Worm (Caenorhabditis elegans): ENCODE data around the gene F36H5.8.

F36H5.8 gene

DNA sequence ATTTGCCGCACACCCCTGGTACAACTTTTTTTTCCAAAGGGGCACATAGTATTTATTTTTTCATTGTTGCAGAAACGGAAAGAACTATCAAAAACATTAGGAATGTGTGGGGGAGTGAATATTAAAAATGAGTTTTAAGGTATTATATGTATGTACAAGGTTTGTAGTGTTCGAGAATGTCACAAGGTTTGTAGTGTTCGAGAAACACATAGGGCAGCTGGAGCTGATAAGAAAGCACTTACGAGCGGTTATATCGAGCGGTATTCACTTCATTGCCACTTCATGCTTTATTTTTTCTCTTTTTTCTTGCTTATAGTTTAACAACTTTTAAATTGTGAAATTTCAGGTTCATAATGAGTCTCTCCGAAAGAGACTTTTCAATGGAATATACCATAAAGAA, 17.0 kb upstream of the F36H5.8 start:
- TF ChIP-seq fos-1 (tag; optimal IDR thresholded peaks at IDR 0.05), result peak; percentile 34

DNA sequence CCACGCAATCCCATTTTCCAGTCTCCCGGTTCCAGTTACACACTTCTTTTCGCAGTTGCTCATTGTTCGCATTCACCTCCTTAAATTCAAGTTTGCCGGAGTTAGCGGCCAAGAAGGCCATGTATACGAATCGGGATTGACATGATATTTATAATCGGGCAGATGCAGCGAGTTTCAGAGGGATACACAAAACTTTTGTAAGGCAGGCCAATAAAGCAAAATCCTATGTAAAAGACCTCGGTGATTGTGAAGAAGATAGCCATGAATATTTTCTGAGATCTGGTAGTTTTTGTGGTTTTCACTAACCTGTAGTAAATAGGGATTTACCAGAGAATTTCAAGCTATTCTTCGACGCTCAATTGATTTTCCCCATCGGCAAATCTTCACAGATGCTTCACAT, 16.2 kb upstream of the F36H5.8 start:
- TF ChIP-seq sma-9 (GFP tag; optimal IDR thresholded peaks at IDR 0.05) (no peak), sma-9 (tag; optimal IDR thresholded peaks at IDR 0.05) (no peak), nhr-237 (tag; optimal IDR thresholded peaks at IDR 0.05) (no peak), gmeb-1 (tag; optimal IDR thresholded peaks at IDR 0.05) (no peak), crh-2 (tag; optimal IDR thresholded peaks at IDR 0.05) (no peak)

- TF ChIP-seq F13H6.1 (tag; optimal IDR thresholded peaks at IDR 0.05), result no peak
- TF ChIP-seq mdl-1 (tag; optimal IDR thresholded peaks at IDR 0.05), result no peak
- no peak for TF ChIP-seq nhr-10 (tag; optimal IDR thresholded peaks at IDR 0.05)
- TF ChIP-seq blmp-1 (tag; optimal IDR thresholded peaks at IDR 0.05; ENCODE audit: insufficient read depth), result no peak
- TF ChIP-seq sem-4 (tag; optimal IDR thresholded peaks at IDR 0.05), result no peak
- no peak for TF ChIP-seq nhr-21 (tag; optimal IDR thresholded peaks at IDR 0.05)
- no peak for TF ChIP-seq mbf-1 (tag; optimal IDR thresholded peaks at IDR 0.05)
- no peak for TF ChIP-seq gmeb-1 (tag; optimal IDR thresholded peaks at IDR 0.05)
- TF ChIP-seq nhr-11 (tag; optimal IDR thresholded peaks at IDR 0.05), result no peak
- no peak for TF ChIP-seq ceh-16 (tag; optimal IDR thresholded peaks at IDR 0.05)
- TF ChIP-seq aly-2 (tag; optimal IDR thresholded peaks at IDR 0.05), result no peak
- no peak for TF ChIP-seq lsy-2 (tag; optimal IDR thresholded peaks at IDR 0.05)
- TF ChIP-seq elt-3 (tag; optimal IDR thresholded peaks at IDR 0.05), result no peak
Measured at ce11 chrII:1763072-1763471, 12.6 kb upstream of the F36H5.8 start, which contains the start of gene math-28. Gene math-28 (plus strand): TSS chrII:1763372.

DNA sequence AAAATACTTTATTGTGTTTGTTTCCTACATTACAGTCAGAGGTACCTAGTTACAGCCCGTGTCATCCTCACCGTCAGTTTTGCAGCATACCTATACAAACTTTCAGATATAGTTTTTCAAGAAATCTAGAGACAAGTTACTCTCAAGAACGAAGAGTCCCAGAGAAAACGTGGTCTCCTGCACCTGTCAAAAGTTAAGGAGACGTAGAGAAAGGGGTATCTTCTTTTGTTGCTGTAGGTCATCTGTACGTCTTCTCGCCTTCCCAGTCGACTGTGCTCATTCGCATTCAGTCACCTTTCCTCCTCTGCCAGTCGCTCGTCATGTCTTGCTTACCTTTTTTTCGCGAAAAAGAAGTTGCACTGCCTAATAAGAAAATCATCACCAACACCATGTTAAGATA, 11.1 kb upstream of the F36H5.8 start, which contains the start of gene F36H5.4:
F36H5.4 (plus strand) TSS at position 301 of the 400 bp plus-strand sequence.
- TF ChIP-seq nhr-12 (tag; optimal IDR thresholded peaks at IDR 0.05), result no peak
- TF ChIP-seq F13H6.1 (tag; optimal IDR thresholded peaks at IDR 0.05), result no peak
- no peak for TF ChIP-seq unc-62 (GFP tag; optimal IDR thresholded peaks at IDR 0.05)
- no peak for TF ChIP-seq nhr-21 (tag; optimal IDR thresholded peaks at IDR 0.05)
- no peak for TF ChIP-seq ztf-4 (tag; optimal IDR thresholded peaks at IDR 0.05)
- no peak for TF ChIP-seq sma-9 (GFP tag; optimal IDR thresholded peaks at IDR 0.05)
- TF ChIP-seq sma-9 (tag; optimal IDR thresholded peaks at IDR 0.05), result no peak
- TF ChIP-seq egl-27 (tag; optimal IDR thresholded peaks at IDR 0.05), result no peak
- TF ChIP-seq lin-13 (GFP tag; optimal IDR thresholded peaks at IDR 0.05), result no peak
- no peak for TF ChIP-seq sem-4 (tag; optimal IDR thresholded peaks at IDR 0.05)
- TF ChIP-seq ZK546.5 (tag; optimal IDR thresholded peaks at IDR 0.05), result no peak
- TF ChIP-seq mbf-1 (tag; optimal IDR thresholded peaks at IDR 0.05), result no peak
- TF ChIP-seq ceh-16 (tag; optimal IDR thresholded peaks at IDR 0.05), result no peak
- TF ChIP-seq mdl-1 (tag; optimal IDR thresholded peaks at IDR 0.05), result no peak
- TF ChIP-seq nhr-6 (tag; optimal IDR thresholded peaks at IDR 0.05), result no peak
- no peak for TF ChIP-seq unc-39 (tag; optimal IDR thresholded peaks at IDR 0.05)
- TF ChIP-seq elt-3 (tag; optimal IDR thresholded peaks at IDR 0.05), result no peak
- TF ChIP-seq snpc-4 (tag; optimal IDR thresholded peaks at IDR 0.05), result no peak
- no peak for TF ChIP-seq elt-1 (tag; optimal IDR thresholded peaks at IDR 0.05)
- TF ChIP-seq sma-3 (GFP tag; optimal IDR thresholded peaks at IDR 0.05), result no peak

- TF ChIP-seq egl-27 (tag; optimal IDR thresholded peaks at IDR 0.05), result no peak
- no peak for TF ChIP-seq lin-13 (GFP tag; optimal IDR thresholded peaks at IDR 0.05)
- TF ChIP-seq nhr-77 (tag; optimal IDR thresholded peaks at IDR 0.05), result no peak
- no peak for TF ChIP-seq fos-1 (tag; optimal IDR thresholded peaks at IDR 0.05)
- no peak for TF ChIP-seq mdl-1 (tag; optimal IDR thresholded peaks at IDR 0.05)
- TF ChIP-seq sem-4 (tag; optimal IDR thresholded peaks at IDR 0.05), result no peak
- no peak for TF ChIP-seq mbf-1 (tag; optimal IDR thresholded peaks at IDR 0.05)
- TF ChIP-seq nhr-10 (tag; optimal IDR thresholded peaks at IDR 0.05), result no peak
- TF ChIP-seq crh-2 (tag; optimal IDR thresholded peaks at IDR 0.05), result no peak
- TF ChIP-seq lin-11 (tag; optimal IDR thresholded peaks at IDR 0.05), result no peak
- TF ChIP-seq ZK546.5 (tag; optimal IDR thresholded peaks at IDR 0.05), result no peak
- TF ChIP-seq ztf-4 (tag; optimal IDR thresholded peaks at IDR 0.05), result no peak
- no peak for TF ChIP-seq skn-1 (tag; optimal IDR thresholded peaks at IDR 0.05)
- TF ChIP-seq nhr-25 (tag; optimal IDR thresholded peaks at IDR 0.05), result no peak
- TF ChIP-seq nhr-23 (tag; optimal IDR thresholded peaks at IDR 0.05), result no peak
- no peak for TF ChIP-seq ceh-16 (tag; optimal IDR thresholded peaks at IDR 0.05)
- TF ChIP-seq Y55F3AM.14 (GFP tag; optimal IDR thresholded peaks at IDR 0.05), result no peak
- TF ChIP-seq unc-62 (GFP tag; optimal IDR thresholded peaks at IDR 0.05), result no peak
- TF ChIP-seq ztf-1 (GFP tag; conservative IDR thresholded peaks at IDR 0.05), result no peak
- TF ChIP-seq unc-55 (GFP tag; optimal IDR thresholded peaks at IDR 0.05), result no peak
Measured at ce11 chrII:1759602-1760001, 9.1 kb upstream of the F36H5.8 start, which contains the start of gene F36H5.18. Gene F36H5.18 (plus strand): TSS chrII:1759902.

Measured in whole organism, L2 larva.